Worm (Caenorhabditis elegans) whole organism, L4 larva: ENCODE measurements around the gene T23F11.11.

Experiments
- D1046.2 ChIP-seq: fragments of 200-800 bp; sonication (Bioruptor generic); IDR thresholded peaks from 2 replicates; pipeline ENCODE4 v1.3.6; 2022; ENCODE audit warnings: missing genetic modification characterization, missing compliant biosample characterization
- F10B5.3 ChIP-seq: sonication (generic microtip); optimal IDR thresholded peaks from 2 replicates; lab custom pipeline; 2016; ENCODE audit warnings: mild to moderate bottlenecking, missing genetic modification characterization, missing compliant biosample characterization
- F37D6.2 ChIP-seq: sonication (generic microtip); optimal IDR thresholded peaks from 2 replicates; lab custom pipeline; 2016; ENCODE audit warnings: mild to moderate bottlenecking, missing genetic modification characterization, missing compliant biosample characterization
- F49E8.2 ChIP-seq: sonication (generic microtip); optimal IDR thresholded peaks from 2 replicates; lab custom pipeline; 2016; ENCODE audit warnings: missing compliant biosample characterization, mild to moderate bottlenecking, missing genetic modification characterization, borderline replicate concordance
- R02D3.7 ChIP-seq: fragments of 150-350 bp; sonication (generic microtip); optimal IDR thresholded peaks from 3 replicates; lab custom pipeline; 2014; ENCODE audit warnings: missing biosample characterization, missing genetic modification characterization
- T20F7.1 ChIP-seq: fragments of 200-800 bp; sonication (Bioruptor generic); optimal IDR thresholded peaks from 2 replicates; lab custom pipeline; 2018; ENCODE audit warnings: mild to moderate bottlenecking, missing genetic modification characterization, missing compliant biosample characterization
- Y75B8A.6 ChIP-seq: fragments of 200-800 bp; sonication (Bioruptor generic); IDR thresholded peaks from 2 replicates; pipeline ENCODE4 v1.3.6; 2022; ENCODE audit warnings: missing genetic modification reagents, missing genetic modification characterization, missing compliant biosample characterization
- aha-1 ChIP-seq: fragments of 150-350 bp; peaks from one replicate; lab custom pipeline; 2014; ENCODE audit warnings: missing biosample characterization, missing genetic modification characterization
- ama-1 ChIP-seq: fragments of 150-350 bp; optimal IDR thresholded peaks from 2 replicates; lab custom pipeline; 2014; ENCODE audit warnings: inconsistent platforms, mixed read lengths
- arid-1 ChIP-seq: fragments of 200-800 bp; sonication (Bioruptor generic); conservative IDR thresholded peaks from 2 replicates; pipeline ENCODE4 v1.3.6; 2022; ENCODE audit warnings: missing genetic modification reagents, missing genetic modification characterization, missing compliant biosample characterization
- ceh-44 ChIP-seq: fragments of 200-800 bp; sonication (Bioruptor generic); IDR thresholded peaks from 2 replicates; pipeline ENCODE4 v1.3.6; 2022; ENCODE audit warnings: missing genetic modification reagents, missing genetic modification characterization, missing compliant biosample characterization
- ceh-62 ChIP-seq: sonication (generic microtip); optimal IDR thresholded peaks from 2 replicates; lab custom pipeline; 2017; ENCODE audit warnings: missing biosample characterization, missing genetic modification characterization
- ces-1 ChIP-seq: fragments of 150-350 bp; sonication (generic microtip); optimal IDR thresholded peaks from 4 replicates; lab custom pipeline; 2014; ENCODE audit warnings: missing biosample characterization, missing genetic modification reagents, missing genetic modification characterization
- cey-2 ChIP-seq: sonication (generic microtip); optimal IDR thresholded peaks from 3 replicates; lab custom pipeline; 2017; ENCODE audit warnings: missing genetic modification characterization, mild to moderate bottlenecking, missing compliant biosample characterization, antibody characterized with exemption, borderline replicate concordance; ENCODE audit not compliant: insufficient read depth
- daf-16 ChIP-seq, 3 experiments: sonication (generic microtip); optimal IDR thresholded peaks; 2 replicates each; lab custom pipeline; 2016 to 2017; ENCODE audit warnings: missing genetic modification characterization in 3 of 3, missing genetic modification reagents in 3 of 3, mild to moderate bottlenecking in 2 of 3, missing compliant biosample characterization in 2 of 3, missing biosample characterization in 1 of 3, moderate library complexity in 1 of 3
- daf-19 ChIP-seq: fragments of 200-800 bp; sonication (Bioruptor generic); conservative IDR thresholded peaks from 2 replicates; pipeline ENCODE4 v1.3.6; 2022; ENCODE audit warnings: missing genetic modification characterization, missing compliant biosample characterization
- daf-8 ChIP-seq: fragments of 200-800 bp; sonication (Bioruptor generic); IDR thresholded peaks from 2 replicates; pipeline ENCODE4 v1.3.6; 2022; ENCODE audit warnings: missing genetic modification characterization, missing compliant biosample characterization
- dmd-6 ChIP-seq: fragments of 200-800 bp; sonication (Bioruptor generic); IDR thresholded peaks from 2 replicates; pipeline ENCODE4 v1.3.6; 2022; ENCODE audit warnings: missing genetic modification reagents, missing genetic modification characterization, missing compliant biosample characterization
- dmd-9 ChIP-seq: fragments of 200-800 bp; sonication (Bioruptor generic); IDR thresholded peaks from 2 replicates; pipeline ENCODE4 v1.3.6; 2022; ENCODE audit warnings: missing genetic modification reagents, missing genetic modification characterization, missing compliant biosample characterization
- dpl-1 ChIP-seq: fragments of 150-350 bp; optimal IDR thresholded peaks from 2 replicates; lab custom pipeline; 2014; ENCODE audit warnings: missing biosample characterization, missing genetic modification reagents, missing genetic modification characterization
- egl-43 ChIP-seq: fragments of 200-800 bp; sonication (Bioruptor generic); IDR thresholded peaks from 2 replicates; pipeline ENCODE4 v1.3.6; 2022; ENCODE audit warnings: missing genetic modification reagents, missing genetic modification characterization, missing compliant biosample characterization
- fos-1 ChIP-seq: fragments of 150-350 bp; optimal IDR thresholded peaks from 2 replicates; lab custom pipeline; 2014; ENCODE audit warnings: missing biosample characterization, missing genetic modification characterization
- gei-8 ChIP-seq: fragments of 200-800 bp; sonication (Bioruptor generic); optimal IDR thresholded peaks from 2 replicates; lab custom pipeline; 2018; ENCODE audit warnings: mild to moderate bottlenecking, missing genetic modification characterization, missing compliant biosample characterization
- hlh-11 ChIP-seq: fragments of 200-800 bp; sonication (Bioruptor generic); optimal IDR thresholded peaks from 2 replicates; lab custom pipeline; 2018; ENCODE audit warnings: mild to moderate bottlenecking, missing genetic modification characterization, missing compliant biosample characterization
- hmg-1.1 ChIP-seq: fragments of 200-800 bp; sonication (Bioruptor generic); IDR thresholded peaks from 2 replicates; pipeline ENCODE4 v1.3.6; 2022; ENCODE audit warnings: missing genetic modification reagents, missing genetic modification characterization, missing compliant biosample characterization
- jun-1 ChIP-seq: fragments of 150-350 bp; optimal IDR thresholded peaks from 2 replicates; lab custom pipeline; 2014; ENCODE audit warnings: missing biosample characterization, missing genetic modification reagents, missing genetic modification characterization
- lin-1 ChIP-seq: fragments of 200-800 bp; sonication (Bioruptor generic); IDR thresholded peaks from 2 replicates; pipeline ENCODE4 v1.3.6; 2022; ENCODE audit warnings: missing genetic modification reagents, missing genetic modification characterization, missing compliant biosample characterization
- lin-15B ChIP-seq: fragments of 150-350 bp; sonication (generic microtip); optimal IDR thresholded peaks from 3 replicates; lab custom pipeline; 2014; ENCODE audit warnings: missing biosample characterization, missing genetic modification characterization
- lin-29 ChIP-seq: fragments of 200-800 bp; sonication (Bioruptor generic); IDR thresholded peaks from 2 replicates; pipeline ENCODE4 v1.3.6; 2022; ENCODE audit warnings: missing genetic modification reagents, missing genetic modification characterization, missing compliant biosample characterization
- lin-38 ChIP-seq: fragments of 200-800 bp; sonication (Bioruptor generic); IDR thresholded peaks from 2 replicates; pipeline ENCODE4 v1.3.6; 2022; ENCODE audit warnings: missing genetic modification reagents, missing genetic modification characterization, missing compliant biosample characterization
- mdl-1 ChIP-seq, 2 experiments: fragments of 150-350 bp in 1 of 2; sonication (generic microtip) in 1 of 2; optimal IDR thresholded peaks; 2 replicates each; lab custom pipeline; 2014 to 2017; ENCODE audit warnings: missing biosample characterization in 2 of 2, missing genetic modification characterization in 2 of 2
- mep-1 ChIP-seq: fragments of 150-350 bp; sonication (generic microtip); optimal IDR thresholded peaks from 3 replicates; lab custom pipeline; 2014; ENCODE audit warnings: missing biosample characterization, missing genetic modification characterization
- mes-2 ChIP-seq: sonication (generic microtip); optimal IDR thresholded peaks from 2 replicates; lab custom pipeline; 2016; ENCODE audit warnings: missing genotype, mild to moderate bottlenecking, missing genetic modification characterization, missing compliant biosample characterization; ENCODE audit not compliant: poor library complexity, severe bottlenecking
- mxl-3 ChIP-seq: fragments of 200-800 bp; sonication (Bioruptor generic); optimal IDR thresholded peaks from 2 replicates; lab custom pipeline; 2018; ENCODE audit warnings: mild to moderate bottlenecking, missing genetic modification characterization, missing compliant biosample characterization
- nhr-10 ChIP-seq: fragments of 150-350 bp; optimal IDR thresholded peaks from 2 replicates; lab custom pipeline; 2014; ENCODE audit warnings: missing biosample characterization, missing genetic modification characterization
- nhr-102 ChIP-seq: sonication (generic microtip); optimal IDR thresholded peaks from 2 replicates; lab custom pipeline; 2016; ENCODE audit warnings: mild to moderate bottlenecking, missing genetic modification characterization, moderate library complexity, missing compliant biosample characterization
- nhr-237 ChIP-seq: sonication (generic microtip); optimal IDR thresholded peaks from 2 replicates; lab custom pipeline; 2017; ENCODE audit warnings: missing biosample characterization, missing genetic modification characterization
- nhr-28 ChIP-seq: fragments of 150-350 bp; optimal IDR thresholded peaks from 2 replicates; lab custom pipeline; 2014; ENCODE audit warnings: missing biosample characterization, missing genetic modification characterization
- nhr-48 ChIP-seq: sonication (generic microtip); optimal IDR thresholded peaks from 2 replicates; lab custom pipeline; 2016; ENCODE audit warnings: mild to moderate bottlenecking, missing genetic modification characterization, missing compliant biosample characterization
- nhr-77 ChIP-seq: fragments of 150-350 bp; optimal IDR thresholded peaks from 2 replicates; lab custom pipeline; 2014; ENCODE audit warnings: missing biosample characterization, missing genetic modification characterization
- pha-4 ChIP-seq, 2 experiments: fragments of 150-350 bp in 1 of 2; fragments of 200-800 bp in 1 of 2; sonication (Bioruptor generic) in 1 of 2; IDR thresholded peaks in 1 of 2; optimal IDR thresholded peaks in 1 of 2; 2 replicates each; pipeline versions ENCODE4 v1.3.6 to Lab custom; 2014 to 2022; ENCODE audit warnings: missing genetic modification characterization in 2 of 2, missing genetic modification reagents in 2 of 2, missing biosample characterization in 1 of 2, missing compliant biosample characterization in 1 of 2
- php-3 ChIP-seq: fragments of 200-800 bp; sonication (Bioruptor generic); IDR thresholded peaks from 2 replicates; pipeline ENCODE4 v1.3.6; 2022; ENCODE audit warnings: missing genetic modification reagents, missing genetic modification characterization, missing compliant biosample characterization
- pqm-1 ChIP-seq: sonication (generic microtip); optimal IDR thresholded peaks from 2 replicates; lab custom pipeline; 2017; ENCODE audit warnings: missing biosample characterization, missing genetic modification characterization
- rbr-2 ChIP-seq: sonication (generic microtip); optimal IDR thresholded peaks from 2 replicates; lab custom pipeline; 2016; ENCODE audit warnings: missing genotype, missing genetic modification characterization, missing compliant biosample characterization
- saeg-2 ChIP-seq: fragments of 200-800 bp; sonication (Bioruptor generic); IDR thresholded peaks from 2 replicates; pipeline ENCODE4 v1.3.6; 2022; ENCODE audit warnings: missing genetic modification reagents, missing genetic modification characterization, missing compliant biosample characterization
- sdz-12 ChIP-seq: fragments of 200-800 bp; sonication (Bioruptor generic); optimal IDR thresholded peaks from 2 replicates; lab custom pipeline; 2018; ENCODE audit warnings: mild to moderate bottlenecking, missing genetic modification characterization, missing compliant biosample characterization
- tag-97 ChIP-seq: fragments of 200-800 bp; sonication (Bioruptor generic); IDR thresholded peaks from 2 replicates; pipeline ENCODE4 v1.3.6; 2022; ENCODE audit warnings: missing genetic modification characterization, missing compliant biosample characterization
- tra-1 ChIP-seq: fragments of 200-800 bp; sonication (Bioruptor generic); IDR thresholded peaks from 2 replicates; pipeline ENCODE4 v1.3.6; 2022; ENCODE audit warnings: missing genetic modification reagents, missing genetic modification characterization, missing compliant biosample characterization
- unc-130 ChIP-seq: sonication (generic microtip); optimal IDR thresholded peaks from 2 replicates; lab custom pipeline; 2016; ENCODE audit warnings: missing genetic modification reagents, missing genetic modification characterization, missing compliant biosample characterization
- unc-39 ChIP-seq: sonication (generic microtip); optimal IDR thresholded peaks from 2 replicates; lab custom pipeline; 2017; ENCODE audit warnings: missing biosample characterization, missing genetic modification characterization
- vab-7 ChIP-seq: fragments of 200-800 bp; sonication (Bioruptor generic); IDR thresholded peaks from 2 replicates; pipeline ENCODE4 v1.3.6; 2022; ENCODE audit warnings: missing genetic modification reagents, missing genetic modification characterization, missing compliant biosample characterization

T23F11.11 gene

ce11 chrIII:4643262-4643661 lies 28.1 kb downstream of the T23F11.11 start, which contains the start of gene pfas-1:
pfas-1 (minus strand) TSS chrIII:4643310.
- no peak for TF ChIP-seq sdz-12 (GFP tag; lab: Kevin White, UChicago)
- TF ChIP-seq daf-19 (GFP tag; lab: Robert Waterston, UW), result no peak
- TF ChIP-seq Y75B8A.6, result no peak
- no peak for TF ChIP-seq D1046.2 (GFP tag; lab: Robert Waterston, UW)
- no peak for TF ChIP-seq F49E8.2 (tag; lab: Kevin White, UChicago)
- no peak for TF ChIP-seq unc-39 (tag; lab: Kevin White, UChicago)
- no peak for TF ChIP-seq ces-1 (GFP tag; lab: Kevin White, UChicago)
- no peak for TF ChIP-seq lin-15B
- no peak for TF ChIP-seq mdl-1 (tag; optimal IDR thresholded peaks at IDR 0.05; lab: Kevin White, UChicago)
- TF ChIP-seq pha-4 (GFP tag; IDR thresholded peaks at IDR 0.05; lab: Robert Waterston, UW), result no peak
- TF ChIP-seq pha-4 (tag; optimal IDR thresholded peaks at IDR 0.05; lab: Kevin White, UChicago), result no peak
- TF ChIP-seq php-3 (GFP tag; lab: Robert Waterston, UW), result peak; percentile 91
- TF ChIP-seq T20F7.1 (GFP tag; lab: Kevin White, UChicago), result peak; percentile 20
- no peak for TF ChIP-seq arid-1 (GFP tag; lab: Robert Waterston, UW)
- no peak for TF ChIP-seq mep-1 (tag; lab: Kevin White, UChicago)
- TF ChIP-seq aha-1, result no peak
- TF ChIP-seq ceh-62 (tag; lab: Kevin White, UChicago), result no peak
- TF ChIP-seq nhr-77, result no peak
- no peak for TF ChIP-seq tag-97 (GFP tag; lab: Robert Waterston, UW)
- TF ChIP-seq egl-43 (GFP tag; lab: Robert Waterston, UW), result no peak
- TF ChIP-seq nhr-48 (tag; lab: Kevin White, UChicago), result no peak
- TF ChIP-seq gei-8 (GFP tag; lab: Kevin White, UChicago), result no peak
- TF ChIP-seq cey-2, result no peak
- no peak for TF ChIP-seq unc-130 (GFP tag; lab: Kevin White, UChicago)
- no peak for TF ChIP-seq jun-1 (tag; lab: Kevin White, UChicago)
- TF ChIP-seq dpl-1, result no peak
- no peak for TF ChIP-seq hmg-1.1
- TF ChIP-seq vab-7, result no peak
- TF ChIP-seq nhr-28 (tag; lab: Kevin White, UChicago), result peak; percentile 73
- TF ChIP-seq lin-29, result no peak
- no peak for TF ChIP-seq fos-1 (tag; lab: Kevin White, UChicago)
- no peak for TF ChIP-seq saeg-2 (GFP tag; lab: Robert Waterston, UW)
- TF ChIP-seq lin-38, result no peak
- peak; percentile 68 for TF ChIP-seq dmd-6 (GFP tag; lab: Robert Waterston, UW)
- TF ChIP-seq mes-2 (tag; lab: Kevin White, UChicago), result no peak
- TF ChIP-seq nhr-237, result no peak
- TF ChIP-seq daf-16 (GFP tag; optimal IDR thresholded peaks at IDR 0.05; lab: Kevin White, UChicago), result no peak
- TF ChIP-seq daf-16 (tag; optimal IDR thresholded peaks at IDR 0.05; lab: Kevin White, UChicago), result peak; percentile 91
- no peak for TF ChIP-seq ceh-44 (GFP tag; lab: Robert Waterston, UW)
- TF ChIP-seq hlh-11, result peak; percentile 41
- TF ChIP-seq nhr-102 (tag; lab: Kevin White, UChicago), result no peak
- TF ChIP-seq dmd-9 (GFP tag; lab: Robert Waterston, UW), result no peak
- no peak for TF ChIP-seq F37D6.2 (tag; lab: Kevin White, UChicago)
- TF ChIP-seq F10B5.3 (tag; lab: Kevin White, UChicago), result no peak
- no peak for TF ChIP-seq daf-8 (GFP tag; lab: Robert Waterston, UW)
- TF ChIP-seq pqm-1 (tag; lab: Kevin White, UChicago), result peak; percentile 79
- no peak for TF ChIP-seq nhr-10 (tag; lab: Kevin White, UChicago)
- TF ChIP-seq R02D3.7, result no peak
- no peak for TF ChIP-seq lin-1 (GFP tag; lab: Robert Waterston, UW)
- no peak for TF ChIP-seq tra-1 (GFP tag; lab: Robert Waterston, UW)
- TF ChIP-seq ama-1 (lab: Kevin White, UChicago), result no peak
- TF ChIP-seq mxl-3 (GFP tag; lab: Kevin White, UChicago), result no peak
- TF ChIP-seq rbr-2 (tag; lab: Kevin White, UChicago), result no peak
